Worm (Caenorhabditis elegans): ENCODE measurements around the gene F43C1.5.

The F43C1.5 gene

ce11 chrIII:4257896-4258295, 29.0 kb downstream of the F43C1.5 start:
- TF ChIP-seq che-1 (tag; optimal IDR thresholded peaks at IDR 0.05) = no peak

ce11 chrIII:4263048-4263447, 34.1 kb downstream of the F43C1.5 start, which contains the start of gene T08A11.1:
T08A11.1 (minus strand) TSS chrIII:4263148.
- TF ChIP-seq rnt-1 (tag; optimal IDR thresholded peaks at IDR 0.05) (no peak), pha-2 (tag; optimal IDR thresholded peaks at IDR 0.05) (no peak), unc-3 (GFP tag; conservative IDR thresholded peaks at IDR 0.05) (no peak), unc-3 (tag; optimal IDR thresholded peaks at IDR 0.05) (no peak)

ce11 chrIII:4265892-4266291, 37.0 kb downstream of the F43C1.5 start:
- TF ChIP-seq gmeb-2 (tag; optimal IDR thresholded peaks at IDR 0.05) (no peak), T23F11.4 (GFP tag; optimal IDR thresholded peaks at IDR 0.05) (no peak), zip-5 (tag; optimal IDR thresholded peaks at IDR 0.05) (no peak), pha-2 (tag; optimal IDR thresholded peaks at IDR 0.05) (no peak), ceh-2 (tag; optimal IDR thresholded peaks at IDR 0.05) (no peak), unc-3 (GFP tag; conservative IDR thresholded peaks at IDR 0.05) (no peak), unc-3 (tag; optimal IDR thresholded peaks at IDR 0.05) (no peak), elt-2 (tag; optimal IDR thresholded peaks at IDR 0.05) (no peak), ttx-3 (tag; optimal IDR thresholded peaks at IDR 0.05) (no peak), ceh-34 (tag; optimal IDR thresholded peaks at IDR 0.05) (no peak)

- TF ChIP-seq nfya-1 (tag; optimal IDR thresholded peaks at IDR 0.05) (peak; percentile 55), rnt-1 (tag; optimal IDR thresholded peaks at IDR 0.05) (no peak), elt-2 (tag; optimal IDR thresholded peaks at IDR 0.05) (peak; percentile 4), sdc-2 (tag; optimal IDR thresholded peaks at IDR 0.05) (no peak), C38D4.7 (GFP tag; optimal IDR thresholded peaks at IDR 0.05) (no peak), ceh-14 (tag; optimal IDR thresholded peaks at IDR 0.05) (peak; percentile 37), tbx-2 (tag; optimal IDR thresholded peaks at IDR 0.05) (peak; percentile 31), ceh-31 (tag; optimal IDR thresholded peaks at IDR 0.05) (peak; percentile 4)
Measured at ce11 chrIII:4269220-4269935, 40.4 kb downstream of the F43C1.5 start, which contains the start of the genes sftb-1 and R10E4.1. sftb-1 (minus strand) TSS chrIII:4269270. R10E4.1 (plus strand) TSS chrIII:4269743.

ce11 chrIII:4271059-4271458, 42.1 kb downstream of the F43C1.5 start:
- TF ChIP-seq ceh-45 (GFP tag; IDR thresholded peaks at IDR 0.05) (no peak), elt-2 (tag; optimal IDR thresholded peaks at IDR 0.05) (peak; percentile 11), ztf-16 (tag; optimal IDR thresholded peaks at IDR 0.05) (no peak), che-1 (tag; optimal IDR thresholded peaks at IDR 0.05) (no peak)

- TF ChIP-seq hlh-6 (tag; optimal IDR thresholded peaks at IDR 0.05) (no peak), hlh-30 (tag; optimal IDR thresholded peaks at IDR 0.05; ENCODE audit: insufficient read depth) (peak; percentile 61), ceh-6 (GFP tag; optimal IDR thresholded peaks at IDR 0.05) (no peak)
Measured at ce11 chrIII:4272864-4273263, 43.9 kb downstream of the F43C1.5 start.

ce11 chrIII:4274524-4274923, 45.6 kb downstream of the F43C1.5 start:
- peak; percentile 47 for TF ChIP-seq elt-2 (tag; optimal IDR thresholded peaks at IDR 0.05)
- TF ChIP-seq pax-1 (tag; optimal IDR thresholded peaks at IDR 0.05) = no peak
- TF ChIP-seq unc-3 (GFP tag; conservative IDR thresholded peaks at IDR 0.05) = no peak
- TF ChIP-seq unc-3 (tag; optimal IDR thresholded peaks at IDR 0.05) = no peak
- TF ChIP-seq unc-86 (tag; optimal IDR thresholded peaks at IDR 0.05) = no peak
- TF ChIP-seq tbx-2 (tag; optimal IDR thresholded peaks at IDR 0.05) = peak; percentile 75
- TF ChIP-seq ceh-48 (tag; optimal IDR thresholded peaks at IDR 0.05) = no peak
- TF ChIP-seq lin-11 (tag; optimal IDR thresholded peaks at IDR 0.05) = no peak
- TF ChIP-seq pqm-1 (tag; optimal IDR thresholded peaks at IDR 0.05) = no peak
- TF ChIP-seq ceh-14 (tag; optimal IDR thresholded peaks at IDR 0.05) = no peak
- TF ChIP-seq ceh-45 (GFP tag; IDR thresholded peaks at IDR 0.05) = no peak
- peak; percentile 47 for TF ChIP-seq hlh-30 (tag; optimal IDR thresholded peaks at IDR 0.05; ENCODE audit: insufficient read depth)
- TF ChIP-seq ref-2 (tag; optimal IDR thresholded peaks at IDR 0.05) = peak; percentile 10
- TF ChIP-seq elt-4 (tag; optimal IDR thresholded peaks at IDR 0.05) = no peak
